Fruit fly (Drosophila melanogaster) whole organism, embryonic: Measurements from ENCODE around the gene L2HGDH.

Experiments
- ATbp ChIP-seq: fragments of 200-800 bp; sonication (Bioruptor generic); optimal IDR thresholded peaks from 2 replicates; lab custom pipeline; 2017; ENCODE audit warnings: missing biosample characterization, mild to moderate bottlenecking, missing genetic modification characterization, missing genetic modification reagents
- Ada2b ChIP-seq: fragments of 200-800 bp; sonication (Bioruptor generic); IDR thresholded peaks from 2 replicates; pipeline ENCODE4 v1.3.6; 2022; ENCODE audit warnings: missing biosample characterization, missing genetic modification characterization
- Bdp1 ChIP-seq: fragments of 200-800 bp; sonication (Bioruptor generic); optimal IDR thresholded peaks from 3 replicates; lab custom pipeline; 2016; ENCODE audit warnings: missing biosample characterization, missing genetic modification characterization
- CG11247 ChIP-seq: fragments of 200-800 bp; sonication (Bioruptor generic); IDR thresholded peaks from 2 replicates; pipeline ENCODE4 v1.3.6; 2022; ENCODE audit warnings: missing biosample characterization, missing genetic modification characterization
- CG11696 ChIP-seq: fragments of 200-800 bp; sonication (Bioruptor generic); IDR thresholded peaks from 2 replicates; pipeline ENCODE4 v1.3.6; 2022; ENCODE audit warnings: missing biosample characterization, missing genetic modification characterization
- CG12769 ChIP-seq: fragments of 200-800 bp; sonication (Bioruptor generic); optimal IDR thresholded peaks from 2 replicates; lab custom pipeline; 2019; ENCODE audit warnings: missing biosample characterization, mild to moderate bottlenecking, missing genetic modification characterization, moderate library complexity
- CG13775 ChIP-seq: fragments of 200-800 bp; sonication (Bioruptor generic); optimal IDR thresholded peaks from 3 replicates; lab custom pipeline; 2017; ENCODE audit warnings: missing biosample characterization, mild to moderate bottlenecking, missing genetic modification characterization
- CG14667 ChIP-seq: fragments of 200-800 bp; sonication (Bioruptor generic); IDR thresholded peaks from 2 replicates; pipeline ENCODE4 v1.3.6; 2022; ENCODE audit warnings: missing biosample characterization, missing genetic modification characterization
- CG14860 ChIP-seq: fragments of 200-800 bp; sonication (Bioruptor generic); IDR thresholded peaks from 3 replicates; pipeline ENCODE4 v1.3.6; 2022; ENCODE audit warnings: missing biosample characterization, missing genetic modification characterization; ENCODE audit not compliant: partially characterized antibody
- CG15269 ChIP-seq: fragments of 200-800 bp; sonication (Bioruptor generic); optimal IDR thresholded peaks from 2 replicates; lab custom pipeline; 2018; ENCODE audit warnings: missing biosample characterization, mild to moderate bottlenecking, missing genetic modification characterization, moderate library complexity
- CG1792 ChIP-seq: fragments of 200-800 bp; sonication (Bioruptor generic); optimal IDR thresholded peaks from 2 replicates; lab custom pipeline; 2016; ENCODE audit warnings: missing biosample characterization, missing genetic modification characterization
- CG2678 ChIP-seq: fragments of 200-800 bp; sonication (Bioruptor generic); optimal IDR thresholded peaks from 3 replicates; lab custom pipeline; 2019; ENCODE audit warnings: missing biosample characterization, mild to moderate bottlenecking, missing genetic modification characterization, moderate library complexity
- CG3838 ChIP-seq: fragments of 200-800 bp; sonication (Bioruptor generic); optimal IDR thresholded peaks from 3 replicates; lab custom pipeline; 2016; ENCODE audit warnings: missing biosample characterization, missing genetic modification characterization
- CG3847 ChIP-seq: fragments of 200-800 bp; sonication (Bioruptor generic); IDR thresholded peaks from 2 replicates; pipeline ENCODE4 v1.3.6; 2022; ENCODE audit warnings: missing biosample characterization, missing genetic modification characterization
- CG4328 ChIP-seq: fragments of 200-800 bp; sonication (Bioruptor generic); optimal IDR thresholded peaks from 3 replicates; lab custom pipeline; 2017; ENCODE audit warnings: missing biosample characterization, missing genetic modification reagents, missing genetic modification characterization
- CG4707 ChIP-seq: fragments of 200-800 bp; sonication (Bioruptor generic); optimal IDR thresholded peaks from 2 replicates; lab custom pipeline; 2018; ENCODE audit warnings: missing biosample characterization, mild to moderate bottlenecking, missing genetic modification characterization, moderate library complexity
- CG4820 ChIP-seq: fragments of 200-800 bp; sonication (Bioruptor generic); optimal IDR thresholded peaks from 3 replicates; lab custom pipeline; 2016; ENCODE audit warnings: missing biosample characterization, missing genetic modification characterization
- CG7556 ChIP-seq: fragments of 200-800 bp; sonication (Bioruptor generic); optimal IDR thresholded peaks from 2 replicates; lab custom pipeline; 2017; ENCODE audit warnings: missing biosample characterization, mild to moderate bottlenecking, missing genetic modification characterization
- CG9797 ChIP-seq: fragments of 200-800 bp; sonication (Bioruptor generic); optimal IDR thresholded peaks from 3 replicates; lab custom pipeline; 2018; ENCODE audit warnings: missing biosample characterization, mild to moderate bottlenecking, missing genetic modification characterization
- CG9817 ChIP-seq: fragments of 200-800 bp; sonication (Bioruptor generic); optimal IDR thresholded peaks from 2 replicates; lab custom pipeline; 2018; ENCODE audit warnings: missing biosample characterization, mild to moderate bottlenecking, missing genetic modification characterization, moderate library complexity
- CkIIα-i1 ChIP-seq: fragments of 200-800 bp; sonication (Bioruptor generic); IDR thresholded peaks from 2 replicates; pipeline ENCODE4 v1.3.6; 2022; ENCODE audit warnings: missing biosample characterization, missing genetic modification characterization
- D ChIP-seq, 2 experiments: fragments of 200-800 bp in 1 of 2; fragments of >200 bp in 1 of 2; sonication (Bioruptor generic) in 1 of 2; optimal IDR thresholded peaks; 2 replicates in 1 of 2; 3 replicates in 1 of 2; lab custom pipeline; 2017; ENCODE audit warnings: mild to moderate bottlenecking in 1 of 2, missing biosample characterization in 1 of 2, missing genetic modification characterization in 1 of 2, missing genetic modification reagents in 1 of 2
- Dip3 ChIP-seq: fragments of 200-800 bp; sonication (Bioruptor generic); optimal IDR thresholded peaks from 3 replicates; lab custom pipeline; 2016; ENCODE audit warnings: missing biosample characterization, missing genetic modification characterization
- Fer2 ChIP-seq: fragments of 200-800 bp; sonication (Bioruptor generic); optimal IDR thresholded peaks from 2 replicates; lab custom pipeline; 2018; ENCODE audit warnings: missing biosample characterization, mild to moderate bottlenecking, missing genetic modification characterization, moderate library complexity
- Gsc ChIP-seq: fragments of 200-800 bp; sonication (Bioruptor generic); IDR thresholded peaks from 2 replicates; pipeline ENCODE4 v1.3.6; 2022; ENCODE audit warnings: missing biosample characterization, missing genetic modification characterization
- Hey ChIP-seq: fragments of 200-800 bp; sonication (Bioruptor generic); optimal IDR thresholded peaks from 3 replicates; lab custom pipeline; 2018; ENCODE audit warnings: missing biosample characterization, mild to moderate bottlenecking, missing genetic modification characterization
- Jarid2 ChIP-seq: fragments of 200-800 bp; sonication (Bioruptor generic); optimal IDR thresholded peaks from 3 replicates; lab custom pipeline; 2017; ENCODE audit warnings: mild to moderate bottlenecking, missing biosample characterization, missing genetic modification reagents, missing genetic modification characterization
- MBD-R2 ChIP-seq: fragments of 200-800 bp; sonication (Bioruptor generic); IDR thresholded peaks from 2 replicates; pipeline ENCODE4 v1.3.6; 2022; ENCODE audit warnings: missing biosample characterization, missing genetic modification characterization
- Neu2 ChIP-seq: fragments of 200-800 bp; sonication (Bioruptor generic); optimal IDR thresholded peaks from 3 replicates; lab custom pipeline; 2016; ENCODE audit warnings: missing biosample characterization, missing genetic modification characterization, borderline replicate concordance
- Six4 ChIP-seq: fragments of 200-800 bp; sonication (Bioruptor generic); optimal IDR thresholded peaks from 2 replicates; lab custom pipeline; 2016; ENCODE audit warnings: missing biosample characterization, missing genetic modification characterization
- Sox100B ChIP-seq: fragments of 200-800 bp; sonication (Bioruptor generic); optimal IDR thresholded peaks from 3 replicates; lab custom pipeline; 2018; ENCODE audit warnings: missing biosample characterization, mild to moderate bottlenecking, missing genetic modification characterization
- Sry-δ ChIP-seq: fragments of 200-800 bp; sonication (Bioruptor generic); optimal IDR thresholded peaks from 2 replicates; lab custom pipeline; 2016; ENCODE audit warnings: missing biosample characterization, missing genetic modification characterization
- ac ChIP-seq: fragments of 200-800 bp; sonication (Bioruptor generic); optimal IDR thresholded peaks from 3 replicates; lab custom pipeline; 2017; ENCODE audit warnings: missing biosample characterization, mild to moderate bottlenecking, missing genetic modification characterization
- ci ChIP-seq: fragments of 200-800 bp; sonication (Bioruptor generic); IDR thresholded peaks from 3 replicates; pipeline ENCODE4 v1.3.6; 2022; ENCODE audit warnings: missing biosample characterization, missing genetic modification characterization
- croc ChIP-seq: fragments of 200-800 bp; sonication (Bioruptor generic); conservative IDR thresholded peaks from 3 replicates; pipeline ENCODE4 v1.3.6; 2022; ENCODE audit warnings: missing biosample characterization, missing genetic modification characterization
- crol ChIP-seq: fragments of 200-800 bp; sonication (Bioruptor generic); IDR thresholded peaks from 2 replicates; pipeline ENCODE4 v1.3.6; 2022; ENCODE audit warnings: missing biosample characterization, missing genetic modification characterization
- dan ChIP-seq: fragments of 200-800 bp; sonication (Bioruptor generic); IDR thresholded peaks from 2 replicates; pipeline ENCODE4 v1.3.6; 2022; ENCODE audit warnings: missing biosample characterization, missing genetic modification characterization
- danr ChIP-seq: fragments of 200-800 bp; sonication (Bioruptor generic); IDR thresholded peaks from 2 replicates; pipeline ENCODE4 v1.3.6; 2022; ENCODE audit warnings: missing biosample characterization, missing genetic modification characterization
- disco-r ChIP-seq: fragments of 200-800 bp; sonication (Bioruptor generic); optimal IDR thresholded peaks from 2 replicates; lab custom pipeline; 2016; ENCODE audit warnings: missing biosample characterization, missing genetic modification characterization
- fd3F ChIP-seq: fragments of 200-800 bp; sonication (Bioruptor generic); optimal IDR thresholded peaks from 2 replicates; lab custom pipeline; 2018; ENCODE audit warnings: missing biosample characterization, mild to moderate bottlenecking, missing genetic modification characterization, moderate library complexity
- gro ChIP-seq: fragments of 200-800 bp; sonication (Bioruptor generic); optimal IDR thresholded peaks from 2 replicates; lab custom pipeline; 2016; ENCODE audit warnings: missing biosample characterization, missing genetic modification characterization
- jing ChIP-seq: fragments of 200-800 bp; sonication (Bioruptor generic); optimal IDR thresholded peaks from 2 replicates; lab custom pipeline; 2018; ENCODE audit warnings: missing biosample characterization, mild to moderate bottlenecking, missing genetic modification characterization
- nom ChIP-seq: fragments of 200-800 bp; sonication (Bioruptor generic); optimal IDR thresholded peaks from 2 replicates; lab custom pipeline; 2017; ENCODE audit warnings: missing biosample characterization, missing genetic modification characterization, mild to moderate bottlenecking, moderate library complexity, missing genetic modification reagents
- phol ChIP-seq: fragments of 200-800 bp; sonication (Bioruptor generic); optimal IDR thresholded peaks from 3 replicates; lab custom pipeline; 2018; ENCODE audit warnings: missing biosample characterization, mild to moderate bottlenecking, missing genetic modification characterization, moderate library complexity
- pita ChIP-seq: fragments of 200-800 bp; sonication (Bioruptor generic); optimal IDR thresholded peaks from 2 replicates; lab custom pipeline; 2017; ENCODE audit warnings: missing biosample characterization, mild to moderate bottlenecking, missing genetic modification characterization
- slou ChIP-seq: fragments of 200-800 bp; sonication (Bioruptor generic); optimal IDR thresholded peaks from 3 replicates; lab custom pipeline; 2016; ENCODE audit warnings: missing biosample characterization, missing genetic modification characterization
- sqz ChIP-seq: fragments of 200-800 bp; sonication (Bioruptor generic); optimal IDR thresholded peaks from 3 replicates; lab custom pipeline; 2018; ENCODE audit warnings: missing biosample characterization, mild to moderate bottlenecking, missing genetic modification characterization
- usp ChIP-seq: fragments of >200 bp; optimal IDR thresholded peaks from 2 replicates; lab custom pipeline; 2017; ENCODE audit warnings: missing biosample characterization, missing genetic modification characterization

Gene L2HGDH

DNA sequence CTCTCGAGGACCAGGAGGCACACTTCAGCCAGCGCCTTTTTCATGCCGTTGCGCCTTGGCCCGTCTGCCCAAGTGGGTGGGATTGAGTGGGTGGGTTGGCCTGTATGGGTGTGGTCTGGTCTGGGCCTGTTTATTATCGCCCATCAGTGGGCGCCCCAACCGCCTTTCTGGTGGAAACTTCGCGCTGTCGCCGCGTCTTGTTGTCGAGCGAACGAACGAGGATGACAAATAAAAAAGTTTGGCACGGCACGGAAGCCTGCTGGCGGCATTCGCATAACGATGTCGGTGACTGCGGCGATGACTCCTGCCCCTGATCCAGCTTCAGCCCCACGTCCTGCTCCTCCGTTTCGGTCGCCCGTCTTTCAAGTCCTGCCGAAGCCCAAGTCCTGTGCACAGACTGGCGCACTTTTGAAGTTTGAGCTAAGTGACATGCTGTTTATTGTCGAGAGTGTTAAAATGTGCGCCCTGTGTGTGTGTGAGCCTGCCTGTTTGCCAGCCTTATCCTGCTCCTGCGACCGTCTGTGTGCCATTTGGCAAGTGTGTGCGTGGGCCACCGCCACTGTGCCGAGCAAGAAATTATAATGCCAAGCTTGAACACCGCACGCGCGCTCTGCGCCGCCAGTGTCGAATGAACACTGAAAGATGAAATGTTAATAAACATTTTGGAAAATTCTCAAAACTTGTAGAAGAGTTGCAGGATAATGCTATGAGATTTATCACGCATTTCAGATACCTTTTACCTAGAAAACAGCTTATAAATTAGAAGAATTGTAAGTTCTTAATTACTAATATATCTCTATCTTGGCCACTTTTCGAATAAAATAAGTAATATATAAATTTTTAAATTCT lies 40.0 kb upstream of the L2HGDH start (continued):
- TF ChIP-seq gro (GFP tag; lab: Kevin White, UChicago) (no peak), Jarid2 (GFP tag; lab: Kevin White, UChicago) (peak; percentile 38), CG11247 (GFP tag; lab: Robert Waterston, UW) (peak; percentile 26; the same call in 1 of the 2 replicates), CG14667 (GFP tag; lab: Robert Waterston, UW) (peak; percentile 33; the same call in 1 of the 2 replicates), sqz (GFP tag; lab: Kevin White, UChicago) (peak; percentile 58), slou (GFP tag; lab: Kevin White, UChicago) (peak; percentile 70), CG12769 (tag; lab: Kevin White, UChicago) (no peak), CG3847 (GFP tag; lab: Robert Waterston, UW) (peak; percentile 50; the same call in 1 of the 2 replicates), ac (GFP tag; lab: Kevin White, UChicago) (no peak), ATbp (GFP tag; lab: Kevin White, UChicago) (peak; percentile 72), CG4707 (GFP tag; lab: Kevin White, UChicago) (no peak), phol (tag; lab: Kevin White, UChicago) (peak; percentile 77), CG14860 (no peak), disco-r (GFP tag; lab: Kevin White, UChicago) (no peak), Ada2b (GFP tag; lab: Robert Waterston, UW) (peak; percentile 44; the same call in 1 of the 2 replicates), Gsc (GFP tag; lab: Robert Waterston, UW) (no peak), ci (GFP tag; lab: Robert Waterston, UW) (peak; percentile 17; the same call in 1 of the 3 replicates), D (optimal IDR thresholded peaks at IDR 0.05; lab: Kevin White, UChicago) (no peak), D (GFP tag; optimal IDR thresholded peaks at IDR 0.05; lab: Kevin White, UChicago) (peak; percentile 69), Six4 (GFP tag; lab: Kevin White, UChicago) (no peak), CkIIα-i1 (no peak), CG1792 (GFP tag; lab: Kevin White, UChicago) (no peak), Sry-δ (GFP tag; lab: Kevin White, UChicago) (no peak), CG7556 (GFP tag; lab: Kevin White, UChicago) (peak; percentile 94), danr (GFP tag; lab: Robert Waterston, UW) (peak; percentile 65), usp (GFP tag; lab: Kevin White, UChicago) (no peak), nom (GFP tag; lab: Kevin White, UChicago) (peak; percentile 18), CG4328 (GFP tag; lab: Kevin White, UChicago) (peak; percentile 73), Sox100B (peak; percentile 82), CG9817 (peak; percentile 66), CG11696 (no peak), dan (GFP tag; lab: Robert Waterston, UW) (no peak), Dip3 (no peak), CG15269 (tag; lab: Kevin White, UChicago) (peak; percentile 85), CG9797 (no peak), pita (no peak), Hey (peak; percentile 75), CG3838 (GFP tag; lab: Kevin White, UChicago) (no peak), crol (GFP tag; lab: Robert Waterston, UW) (no peak), CG13775 (peak; percentile 68), CG2678 (tag; lab: Kevin White, UChicago) (peak; percentile 92), Fer2 (peak; percentile 31), Bdp1 (GFP tag; lab: Kevin White, UChicago) (no peak), croc (GFP tag; lab: Robert Waterston, UW) (peak; percentile 55; the same call in 2 of the 3 replicates), Neu2 (GFP tag; lab: Kevin White, UChicago) (no peak), MBD-R2 (GFP tag; lab: Robert Waterston, UW) (no peak), jing (GFP tag; lab: Kevin White, UChicago) (peak; percentile 4), fd3F (GFP tag; lab: Kevin White, UChicago) (peak; percentile 65), CG4820 (GFP tag; lab: Kevin White, UChicago) (peak; percentile 22)
